Worm (Caenorhabditis elegans) whole organism, young adult: ENCODE data around the gene nspb-6.

ENCODE experiments used
- B0035.1 ChIP-seq: sonication (generic microtip); optimal IDR thresholded peaks from 2 replicates; lab custom pipeline; 2016; ENCODE audit warnings: missing genetic modification characterization, mild to moderate bottlenecking, missing compliant biosample characterization, missing genotype, missing genetic modification reagents
- F10E7.11 ChIP-seq: sonication (generic microtip); optimal IDR thresholded peaks from 2 replicates; lab custom pipeline; 2017; ENCODE audit warnings: mild to moderate bottlenecking, missing genetic modification characterization, moderate library complexity, missing compliant biosample characterization
- F33H1.4 ChIP-seq: fragments of 200-800 bp; sonication (Bioruptor generic); IDR thresholded peaks from 2 replicates; pipeline ENCODE4 v1.3.6; 2022; ENCODE audit warnings: missing genetic modification reagents, missing genetic modification characterization, missing compliant biosample characterization
- F37B4.10 ChIP-seq: fragments of 200-800 bp; sonication (Bioruptor generic); IDR thresholded peaks from 2 replicates; pipeline ENCODE4 v1.3.6; 2022; ENCODE audit warnings: missing genetic modification characterization, missing compliant biosample characterization
- F49E8.2 ChIP-seq: sonication (generic microtip); optimal IDR thresholded peaks from 3 replicates; lab custom pipeline; 2017; ENCODE audit warnings: missing genetic modification characterization, mild to moderate bottlenecking, missing compliant biosample characterization, antibody characterized with exemption, moderate library complexity; ENCODE audit not compliant: insufficient read depth
- F57A8.1 ChIP-seq: fragments of 200-800 bp; sonication (Bioruptor generic); optimal IDR thresholded peaks from 2 replicates; lab custom pipeline; 2018; ENCODE audit warnings: mild to moderate bottlenecking, missing genetic modification characterization, moderate library complexity, missing compliant biosample characterization
- Y56A3A.18 ChIP-seq: fragments of 200-800 bp; sonication (Bioruptor generic); IDR thresholded peaks from 2 replicates; pipeline ENCODE4 v1.3.6; 2022; ENCODE audit warnings: missing genetic modification reagents, missing genetic modification characterization, missing compliant biosample characterization
- Y95B8A.8 ChIP-seq: fragments of 200-800 bp; sonication (Bioruptor generic); IDR thresholded peaks from 2 replicates; pipeline ENCODE4 v1.3.6; 2022; ENCODE audit warnings: missing genetic modification reagents, missing genetic modification characterization, missing compliant biosample characterization
- ama-1 ChIP-seq, 3 experiments: fragments of 150-350 bp in 1 of 3; sonication (generic microtip) in 2 of 3; optimal IDR thresholded peaks; 2 replicates each; lab custom pipeline; 2014 to 2018; ENCODE audit warnings: missing biosample characterization in 2 of 3, missing genetic modification characterization in 2 of 3, missing genetic modification reagents in 2 of 3
- bed-2 ChIP-seq: fragments of 200-800 bp; sonication (Bioruptor generic); IDR thresholded peaks from 2 replicates; pipeline ENCODE4 v1.3.6; 2022; ENCODE audit warnings: missing genetic modification reagents, missing genetic modification characterization, missing compliant biosample characterization
- ceh-100 ChIP-seq: fragments of 200-800 bp; sonication (Bioruptor generic); IDR thresholded peaks from 2 replicates; pipeline ENCODE4 v1.3.6; 2022; ENCODE audit warnings: missing genetic modification reagents, missing genetic modification characterization, missing compliant biosample characterization
- ceh-27 ChIP-seq: fragments of 200-800 bp; sonication (Bioruptor generic); optimal IDR thresholded peaks from 2 replicates; lab custom pipeline; 2018; ENCODE audit warnings: mild to moderate bottlenecking, missing genetic modification characterization, moderate library complexity, missing compliant biosample characterization
- ceh-58 ChIP-seq: fragments of 200-800 bp; sonication (Bioruptor generic); IDR thresholded peaks from 2 replicates; pipeline ENCODE4 v1.3.6; 2022; ENCODE audit warnings: missing genetic modification characterization, missing compliant biosample characterization
- ceh-79 ChIP-seq: sonication (generic microtip); optimal IDR thresholded peaks from 2 replicates; lab custom pipeline; 2017; ENCODE audit warnings: mild to moderate bottlenecking, missing genetic modification characterization, missing compliant biosample characterization
- die-1 ChIP-seq: sonication (generic microtip); optimal IDR thresholded peaks from 2 replicates; lab custom pipeline; 2016; ENCODE audit warnings: missing genotype, mild to moderate bottlenecking, missing genetic modification characterization, missing compliant biosample characterization
- gei-17 ChIP-seq: fragments of 200-800 bp; sonication (Bioruptor generic); optimal IDR thresholded peaks from 2 replicates; lab custom pipeline; 2018; ENCODE audit warnings: mild to moderate bottlenecking, missing genetic modification characterization, missing compliant biosample characterization
- hrde-1 ChIP-seq: sonication (generic microtip); optimal IDR thresholded peaks from 2 replicates; lab custom pipeline; 2016; ENCODE audit warnings: missing genetic modification characterization, mild to moderate bottlenecking, missing compliant biosample characterization, moderate library complexity, missing genotype, missing genetic modification reagents, borderline replicate concordance
- let-607 ChIP-seq, 2 experiments: fragments of 200-800 bp in 1 of 2; sonication (Bioruptor generic) in 1 of 2; sonication (generic microtip) in 1 of 2; optimal IDR thresholded peaks; 2 replicates each; lab custom pipeline; 2016 to 2018; ENCODE audit warnings: mild to moderate bottlenecking in 2 of 2, missing compliant biosample characterization in 2 of 2, missing genetic modification characterization in 2 of 2, moderate library complexity in 2 of 2, missing genotype in 1 of 2
- lir-1 ChIP-seq: fragments of 200-800 bp; sonication (Bioruptor generic); conservative IDR thresholded peaks from 2 replicates; pipeline ENCODE4 v1.3.6; 2022; ENCODE audit warnings: missing genetic modification reagents, missing genetic modification characterization, missing compliant biosample characterization
- lsl-1 ChIP-seq: fragments of 200-800 bp; sonication (Bioruptor generic); optimal IDR thresholded peaks from 2 replicates; lab custom pipeline; 2018; ENCODE audit warnings: mild to moderate bottlenecking, missing genetic modification characterization, moderate library complexity, missing compliant biosample characterization
- madf-3 ChIP-seq: fragments of 200-800 bp; sonication (Bioruptor generic); IDR thresholded peaks from 2 replicates; pipeline ENCODE4 v1.3.6; 2022; ENCODE audit warnings: missing genetic modification reagents, missing genetic modification characterization, missing compliant biosample characterization
- madf-6 ChIP-seq: fragments of 200-800 bp; sonication (Bioruptor generic); IDR thresholded peaks from 2 replicates; pipeline ENCODE4 v1.3.6; 2022; ENCODE audit warnings: missing genetic modification reagents, missing genetic modification characterization, missing compliant biosample characterization
- mes-4 ChIP-seq: sonication (generic microtip); optimal IDR thresholded peaks from 2 replicates; lab custom pipeline; 2016; ENCODE audit warnings: missing genotype, missing genetic modification characterization, missing compliant biosample characterization
- nfya-2 ChIP-seq: fragments of 200-800 bp; sonication (Bioruptor generic); IDR thresholded peaks from 2 replicates; pipeline ENCODE4 v1.3.6; 2022; ENCODE audit warnings: missing genetic modification reagents, missing genetic modification characterization, missing compliant biosample characterization
- nfyb-1 ChIP-seq: fragments of 200-800 bp; sonication (Bioruptor generic); IDR thresholded peaks from 2 replicates; pipeline ENCODE4 v1.3.6; 2022; ENCODE audit warnings: missing genetic modification reagents, missing genetic modification characterization, missing compliant biosample characterization
- pha-4 ChIP-seq: fragments of 150-350 bp; sonication (generic microtip); optimal IDR thresholded peaks from 2 replicates; lab custom pipeline; 2014; ENCODE audit warnings: missing biosample characterization, missing genetic modification reagents, missing genetic modification characterization
- rec-8 ChIP-seq, 2 experiments: sonication (generic microtip); optimal IDR thresholded peaks; 2 replicates each; lab custom pipeline; 2016; ENCODE audit warnings: mild to moderate bottlenecking in 2 of 2, missing genetic modification characterization in 2 of 2, missing genetic modification reagents in 2 of 2, missing genotype in 2 of 2, missing biosample characterization in 1 of 2, missing compliant biosample characterization in 1 of 2, moderate library complexity in 1 of 2
- sea-2 ChIP-seq: fragments of 200-800 bp; sonication (Bioruptor generic); IDR thresholded peaks from 2 replicates; pipeline ENCODE4 v1.3.6; 2022; ENCODE audit warnings: missing genetic modification characterization, missing compliant biosample characterization
- sptf-2 ChIP-seq: fragments of 200-800 bp; sonication (Bioruptor generic); optimal IDR thresholded peaks from 2 replicates; lab custom pipeline; 2018; ENCODE audit warnings: mild to moderate bottlenecking, missing genetic modification characterization, missing compliant biosample characterization
- ztf-25 ChIP-seq: fragments of 200-800 bp; sonication (Bioruptor generic); IDR thresholded peaks from 2 replicates; pipeline ENCODE4 v1.3.6; 2022; ENCODE audit warnings: missing genetic modification reagents, missing genetic modification characterization, missing compliant biosample characterization
- ztf-26 ChIP-seq: sonication (generic microtip); optimal IDR thresholded peaks from 2 replicates; lab custom pipeline; 2017; ENCODE audit warnings: missing genetic modification characterization, missing compliant biosample characterization

Gene nspb-6

DNA sequence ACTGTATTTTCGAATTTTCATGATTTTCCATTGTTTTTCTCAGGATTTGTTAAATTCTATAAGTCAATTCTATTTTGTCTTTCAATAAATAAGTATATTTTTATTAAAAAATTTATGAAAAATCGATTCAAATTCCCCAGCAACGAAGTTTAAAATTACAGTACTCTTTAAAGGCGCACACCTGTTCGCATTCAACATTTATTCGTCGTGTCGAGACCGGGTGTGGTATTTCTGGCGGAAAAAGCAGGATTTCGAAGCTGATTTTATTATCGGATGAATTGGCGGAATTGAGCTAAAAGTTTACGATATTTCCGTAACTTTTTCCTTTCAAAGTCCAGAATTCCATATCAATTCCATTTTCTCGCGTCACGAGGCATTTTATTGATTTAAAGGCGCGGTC is 50.2 kb downstream of the nspb-6 start (continued):
- TF ChIP-seq sptf-2 (GFP tag; lab: Kevin White, UChicago) (no peak), mes-4 (tag; lab: Kevin White, UChicago) (no peak), B0035.1 (tag; lab: Kevin White, UChicago) (no peak), lsl-1 (peak; percentile 72), Y95B8A.8 (GFP tag; lab: Robert Waterston, UW) (no peak), F33H1.4 (GFP tag; lab: Robert Waterston, UW) (peak; percentile 65), let-607 (tag; optimal IDR thresholded peaks at IDR 0.05; lab: Kevin White, UChicago) (no peak), ama-1 (optimal IDR thresholded peaks at IDR 0.05; lab: Kevin White, UChicago) (no peak), ama-1 (GFP tag; optimal IDR thresholded peaks at IDR 0.05; lab: Kevin White, UChicago) (no peak), ceh-58 (GFP tag; lab: Robert Waterston, UW) (no peak), madf-3 (no peak), ztf-26 (no peak), ceh-27 (no peak), ceh-79 (tag; lab: Kevin White, UChicago) (no peak), Y56A3A.18 (GFP tag; lab: Robert Waterston, UW) (no peak), F37B4.10 (GFP tag; lab: Robert Waterston, UW) (no peak), bed-2 (GFP tag; lab: Robert Waterston, UW) (no peak), nfya-2 (GFP tag; lab: Robert Waterston, UW) (no peak), hrde-1 (tag; lab: Kevin White, UChicago) (no peak), sea-2 (no peak), rec-8 (tag; optimal IDR thresholded peaks at IDR 0.05; lab: Kevin White, UChicago) (no peak), ztf-25 (no peak), gei-17 (GFP tag; lab: Kevin White, UChicago) (no peak), nfyb-1 (GFP tag; lab: Robert Waterston, UW) (no peak), F57A8.1 (GFP tag; lab: Kevin White, UChicago) (no peak), die-1 (no peak), madf-6 (peak; percentile 60), pha-4 (tag; lab: Kevin White, UChicago) (no peak), F10E7.11 (no peak), lir-1 (no peak), ceh-100 (no peak), F49E8.2 (no peak)
- TF ChIP-seq, all 124 proteins: peak for 8
